Worm (Caenorhabditis elegans): ENCODE measurements around the gene C04H5.1.

DNA sequence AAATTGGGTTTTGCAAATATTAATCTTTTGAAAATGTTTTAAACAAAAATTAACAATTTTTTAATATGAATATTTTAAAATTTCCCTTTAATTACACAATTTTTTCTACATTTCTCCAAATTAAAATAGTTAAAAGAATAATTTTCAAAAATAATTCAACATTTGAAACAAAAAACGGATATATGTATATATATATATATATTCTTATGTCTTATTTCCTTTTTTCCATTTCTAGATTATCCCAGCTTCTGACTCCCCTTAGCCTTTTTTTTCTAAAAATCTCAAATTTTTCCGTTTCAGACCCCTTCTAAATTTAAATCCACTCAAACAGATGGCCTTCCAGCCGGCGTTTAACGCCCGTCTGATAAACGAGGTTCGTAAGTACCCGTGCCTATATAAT lies 39.2 kb downstream of the C04H5.1 start, which contains the start of gene madf-5:
- no peak for TF ChIP-seq ztf-23 (GFP tag; IDR thresholded peaks at IDR 0.05)
- TF ChIP-seq ztf-29 (GFP tag; IDR thresholded peaks at IDR 0.05): no peak
- TF ChIP-seq tab-1 (GFP tag; IDR thresholded peaks at IDR 0.05): no peak
- TF ChIP-seq med-1 (GFP tag; optimal IDR thresholded peaks at IDR 0.05; ENCODE audit: insufficient read depth): no peak
- TF ChIP-seq ref-1 (GFP tag; conservative IDR thresholded peaks at IDR 0.05): no peak
- no peak for TF ChIP-seq klf-2 (GFP tag; conservative IDR thresholded peaks at IDR 0.05)
- TF ChIP-seq flt-1 (GFP tag; IDR thresholded peaks at IDR 0.05): no peak
- no peak for TF ChIP-seq T22C8.4 (GFP tag; IDR thresholded peaks at IDR 0.05)

Data from whole organism, midembryonic.